Worm (Caenorhabditis elegans): ENCODE data around the gene F44E5.1.

DNA sequence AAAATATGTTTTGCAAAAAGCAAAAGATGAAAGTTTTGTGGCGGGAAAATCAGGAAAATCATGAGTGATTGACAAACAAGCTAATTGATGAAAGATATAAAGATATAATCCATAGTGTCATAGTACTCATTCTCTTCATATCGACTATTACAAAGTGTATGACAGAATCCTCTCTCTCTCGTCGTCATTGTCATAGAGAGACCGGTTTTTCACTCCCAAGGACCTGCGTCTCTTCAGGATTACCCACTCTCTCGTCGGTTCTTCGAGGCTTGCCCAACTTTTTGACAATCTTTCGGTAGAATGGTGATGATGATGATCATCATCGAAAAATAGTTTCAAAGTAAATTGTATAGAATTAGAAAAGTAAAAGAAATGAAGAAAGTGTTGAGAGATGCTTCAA is 37.0 kb downstream of the F44E5.1 start:
- TF ChIP-seq skn-1 (tag; optimal IDR thresholded peaks at IDR 0.05) (no peak), lin-15B (tag; optimal IDR thresholded peaks at IDR 0.05) (no peak), nhr-10 (tag; optimal IDR thresholded peaks at IDR 0.05) (no peak), snpc-4 (tag; optimal IDR thresholded peaks at IDR 0.05) (no peak), nhr-28 (tag; optimal IDR thresholded peaks at IDR 0.05) (peak; percentile 48), arid-1 (GFP tag; conservative IDR thresholded peaks at IDR 0.05) (no peak), nhr-25 (tag; optimal IDR thresholded peaks at IDR 0.05; ENCODE audit: borderline replicate concordance, insufficient read depth) (no peak), nhr-11 (tag; optimal IDR thresholded peaks at IDR 0.05) (no peak), hif-1 (tag; optimal IDR thresholded peaks at IDR 0.05) (no peak), nhr-77 (tag; optimal IDR thresholded peaks at IDR 0.05) (no peak), lin-39 (tag; optimal IDR thresholded peaks at IDR 0.05) (no peak), nhr-237 (tag; optimal IDR thresholded peaks at IDR 0.05) (no peak), hlh-11 (tag; optimal IDR thresholded peaks at IDR 0.05) (peak; percentile 33)
